Fruit fly (Drosophila melanogaster): ENCODE measurements around the gene CG15473.

dm6 chrX:4686723-4687122 lies 32.4 kb upstream of the CG15473 start, which contains the start of gene Pp2C1:
- TF ChIP-seq Eip78C (GFP tag): no peak
- no peak for TF ChIP-seq fkh (GFP tag; optimal IDR thresholded peaks at IDR 0.05)
- no peak for TF ChIP-seq Sox15 (GFP tag; optimal IDR thresholded peaks at IDR 0.05)
- no peak for TF ChIP-seq Hr39 (GFP tag; optimal IDR thresholded peaks at IDR 0.05)
- no peak for TF ChIP-seq CG8319 (GFP tag; optimal IDR thresholded peaks at IDR 0.05)
- no peak for TF ChIP-seq fd85E (GFP tag; optimal IDR thresholded peaks at IDR 0.05)
- TF ChIP-seq Smox (GFP tag; optimal IDR thresholded peaks at IDR 0.05): no peak
- TF ChIP-seq Met (GFP tag; optimal IDR thresholded peaks at IDR 0.05): no peak
- TF ChIP-seq OdsH (GFP tag; optimal IDR thresholded peaks at IDR 0.05): no peak
- TF ChIP-seq Blimp-1 (GFP tag; optimal IDR thresholded peaks at IDR 0.05): no peak
- TF ChIP-seq CG10631 (GFP tag; optimal IDR thresholded peaks at IDR 0.05): no peak
- no peak for TF ChIP-seq CG1621 (tag; optimal IDR thresholded peaks at IDR 0.05)
